Worm (Caenorhabditis elegans): Measurements from ENCODE around the gene argk-1.

ce11 chrV:16137043-16137442 lies 33.3 kb downstream of the argk-1 start, which contains the start of gene F44G3.7:
- TF ChIP-seq skn-1 (tag; optimal IDR thresholded peaks at IDR 0.05) (no peak), snpc-4 (tag; optimal IDR thresholded peaks at IDR 0.05) (no peak), unc-130 (tag; optimal IDR thresholded peaks at IDR 0.05) (no peak), nhr-28 (tag; optimal IDR thresholded peaks at IDR 0.05) (no peak), mdl-1 (tag; optimal IDR thresholded peaks at IDR 0.05) (no peak), ceh-8 (GFP tag; optimal IDR thresholded peaks at IDR 0.05) (no peak), lir-3 (tag; optimal IDR thresholded peaks at IDR 0.05; ENCODE audit: poor library complexity) (no peak), blmp-1 (tag; optimal IDR thresholded peaks at IDR 0.05) (no peak), ztf-11 (tag; optimal IDR thresholded peaks at IDR 0.05) (no peak), unc-62 (GFP tag; optimal IDR thresholded peaks at IDR 0.05) (no peak), fos-1 (tag; optimal IDR thresholded peaks at IDR 0.05) (no peak), pag-3 (tag; optimal IDR thresholded peaks at IDR 0.05; ENCODE audit: borderline replicate concordance, insufficient read depth) (no peak), fkh-10 (GFP tag; optimal IDR thresholded peaks at IDR 0.05) (no peak)

Measured in whole organism, L1 larva.